4 worm cellular contexts compared by ENCODE assay signal in the genomic region with DNA sequence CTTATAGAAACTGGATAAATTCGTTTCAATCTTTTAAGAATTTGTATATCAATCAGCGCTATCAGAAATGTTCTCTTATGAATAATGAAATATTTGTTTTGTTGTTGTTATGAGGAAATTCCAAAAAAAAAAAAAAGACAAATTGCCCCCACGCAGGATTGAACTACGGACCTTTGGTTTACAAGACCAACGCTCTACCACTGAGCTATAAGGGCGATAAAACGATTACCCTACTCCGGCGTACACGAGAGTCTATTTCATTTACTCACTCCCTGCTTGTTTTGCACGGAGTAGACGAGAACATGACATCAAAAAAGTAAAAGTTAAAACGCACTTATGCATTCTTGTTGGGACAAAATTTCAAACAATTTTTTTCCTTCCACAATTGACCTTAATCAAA.
TF ChIP-seq lines count a peak whose summit lies in the region.

No protein-coding gene starts in this region.

TF ChIP-seq in whole organism, L2 larva, 48 proteins besides CTCF, POLR2A, EP300 and RAD21 (continues in another document):
- TF ChIP-seq sma-3 (GFP tag; optimal IDR thresholded peaks at IDR 0.05; lab: Kevin White, UChicago): peak; percentile 10
- peak; percentile 26 for TF ChIP-seq nhr-21 (tag; optimal IDR thresholded peaks at IDR 0.05; lab: Kevin White, UChicago)
- no peak for TF ChIP-seq aly-2 (tag; optimal IDR thresholded peaks at IDR 0.05; lab: Kevin White, UChicago)
- TF ChIP-seq sma-9 (GFP tag; optimal IDR thresholded peaks at IDR 0.05; lab: Kevin White, UChicago): peak; percentile 42
- TF ChIP-seq sma-9 (tag; optimal IDR thresholded peaks at IDR 0.05; lab: Kevin White, UChicago): no peak
- TF ChIP-seq elt-3 (tag; optimal IDR thresholded peaks at IDR 0.05; lab: Kevin White, UChicago): no peak
- TF ChIP-seq ztf-1 (GFP tag; conservative IDR thresholded peaks at IDR 0.05; lab: Robert Waterston, UW): no peak
- peak; percentile 25 for TF ChIP-seq fos-1 (tag; optimal IDR thresholded peaks at IDR 0.05; lab: Kevin White, UChicago)
- TF ChIP-seq R02D3.7 (tag; optimal IDR thresholded peaks at IDR 0.05; lab: Kevin White, UChicago): no peak
- peak; percentile 4 for TF ChIP-seq crh-2 (tag; optimal IDR thresholded peaks at IDR 0.05; lab: Kevin White, UChicago)
- TF ChIP-seq ztf-4 (tag; optimal IDR thresholded peaks at IDR 0.05; lab: Kevin White, UChicago): no peak
- TF ChIP-seq gmeb-1 (tag; optimal IDR thresholded peaks at IDR 0.05; lab: Kevin White, UChicago): no peak
- TF ChIP-seq nhr-23 (tag; optimal IDR thresholded peaks at IDR 0.05; lab: Kevin White, UChicago): no peak
- no peak for TF ChIP-seq elt-1 (tag; optimal IDR thresholded peaks at IDR 0.05; lab: Kevin White, UChicago)
- no peak for TF ChIP-seq C34F6.9 (tag; optimal IDR thresholded peaks at IDR 0.05; lab: Kevin White, UChicago)
- TF ChIP-seq nhr-11 (tag; optimal IDR thresholded peaks at IDR 0.05; lab: Kevin White, UChicago): no peak
- TF ChIP-seq nhr-10 (tag; optimal IDR thresholded peaks at IDR 0.05; lab: Kevin White, UChicago): no peak
- no peak for TF ChIP-seq alr-1 (tag; optimal IDR thresholded peaks at IDR 0.05; lab: Kevin White, UChicago)
- no peak for TF ChIP-seq blmp-1 (tag; optimal IDR thresholded peaks at IDR 0.05; lab: Kevin White, UChicago; ENCODE audit: insufficient read depth)
- no peak for TF ChIP-seq sem-4 (tag; optimal IDR thresholded peaks at IDR 0.05; lab: Kevin White, UChicago)
- TF ChIP-seq lin-11 (tag; optimal IDR thresholded peaks at IDR 0.05; lab: Kevin White, UChicago): no peak
- no peak for TF ChIP-seq nhr-237 (tag; optimal IDR thresholded peaks at IDR 0.05; lab: Kevin White, UChicago)
- TF ChIP-seq mab-5 (tag; optimal IDR thresholded peaks at IDR 0.05; lab: Kevin White, UChicago): no peak

TF ChIP-seq in whole organism, L4 larva, 104 proteins besides CTCF, POLR2A, EP300 and RAD21 (continues in another document):
- 0 out of 2 replicates have a peak, but pooled peaks have one; percentile 67 for TF ChIP-seq lin-29 (GFP tag; IDR thresholded peaks at IDR 0.05; lab: Robert Waterston, UW)
- peak; percentile 93 for TF ChIP-seq dmd-8 (GFP tag; IDR thresholded peaks at IDR 0.05; lab: Robert Waterston, UW)
- no peak for TF ChIP-seq nhr-28 (tag; optimal IDR thresholded peaks at IDR 0.05; lab: Kevin White, UChicago)
- TF ChIP-seq nhr-10 (tag; optimal IDR thresholded peaks at IDR 0.05; lab: Kevin White, UChicago): no peak
- TF ChIP-seq dmd-6 (GFP tag; IDR thresholded peaks at IDR 0.05; lab: Robert Waterston, UW): peak; percentile 54
- TF ChIP-seq ctbp-1 (GFP tag; IDR thresholded peaks at IDR 0.05; lab: Robert Waterston, UW): peak; percentile 85
- TF ChIP-seq spr-3 (GFP tag; optimal IDR thresholded peaks at IDR 0.05; lab: Kevin White, UChicago): no peak
- TF ChIP-seq pha-4 (GFP tag; IDR thresholded peaks at IDR 0.05; lab: Robert Waterston, UW): peak; percentile 92
- TF ChIP-seq pha-4 (tag; optimal IDR thresholded peaks at IDR 0.05; lab: Kevin White, UChicago): no peak
- no peak for TF ChIP-seq skn-1 (tag; optimal IDR thresholded peaks at IDR 0.05; lab: Kevin White, UChicago)
- no peak for TF ChIP-seq dve-1 (tag; optimal IDR thresholded peaks at IDR 0.05; lab: Kevin White, UChicago; ENCODE audit: insufficient read depth)
- TF ChIP-seq ceh-20 (GFP tag; IDR thresholded peaks at IDR 0.05; lab: Robert Waterston, UW): peak; percentile 18; the same call in 1 of the 2 replicates
- peak; percentile 21 for TF ChIP-seq unc-130 (GFP tag; optimal IDR thresholded peaks at IDR 0.05; lab: Kevin White, UChicago)
- peak; percentile 60 to 89; a peak in 3 of 4 replicates for TF ChIP-seq madf-5 (GFP tag; IDR thresholded peaks at IDR 0.05; lab: Robert Waterston, UW)
- TF ChIP-seq saeg-2 (GFP tag; IDR thresholded peaks at IDR 0.05; lab: Robert Waterston, UW): peak; percentile 56; the same call in 1 of the 2 replicates
- no peak for TF ChIP-seq mxl-3 (GFP tag; optimal IDR thresholded peaks at IDR 0.05; lab: Kevin White, UChicago)
- TF ChIP-seq vab-7 (GFP tag; IDR thresholded peaks at IDR 0.05; lab: Robert Waterston, UW): peak; percentile 84
- peak; percentile 56 for TF ChIP-seq rbr-2 (tag; optimal IDR thresholded peaks at IDR 0.05; lab: Kevin White, UChicago)
- TF ChIP-seq lir-3 (tag; optimal IDR thresholded peaks at IDR 0.05; lab: Kevin White, UChicago): peak; percentile 86
- TF ChIP-seq Y75B8A.6 (GFP tag; IDR thresholded peaks at IDR 0.05; lab: Robert Waterston, UW): peak; percentile 81; the same call in 1 of the 2 replicates
- peak; percentile 79 for TF ChIP-seq lin-1 (GFP tag; IDR thresholded peaks at IDR 0.05; lab: Robert Waterston, UW)
- no peak for TF ChIP-seq hlh-30 (tag; optimal IDR thresholded peaks at IDR 0.05; lab: Kevin White, UChicago; ENCODE audit: insufficient read depth)

TF ChIP-seq in whole organism, late embryonic, 69 proteins besides CTCF, POLR2A, EP300 and RAD21:
- TF ChIP-seq ztf-16 (tag; optimal IDR thresholded peaks at IDR 0.05; lab: Kevin White, UChicago): peak; percentile 2
- TF ChIP-seq elt-2 (tag; optimal IDR thresholded peaks at IDR 0.05; lab: Kevin White, UChicago): peak; percentile 33
- TF ChIP-seq che-1 (tag; optimal IDR thresholded peaks at IDR 0.05; lab: Kevin White, UChicago): peak; percentile 31
- TF ChIP-seq ttx-3 (tag; optimal IDR thresholded peaks at IDR 0.05; lab: Kevin White, UChicago): peak; percentile 34
- no peak for TF ChIP-seq pat-9 (tag; optimal IDR thresholded peaks at IDR 0.05; lab: Kevin White, UChicago)
- peak; percentile 41; the same call in 1 of the 2 replicates for TF ChIP-seq unc-3 (GFP tag; conservative IDR thresholded peaks at IDR 0.05; lab: Robert Waterston, UW)
- TF ChIP-seq unc-3 (tag; optimal IDR thresholded peaks at IDR 0.05; lab: Kevin White, UChicago): no peak
- TF ChIP-seq F13H6.1 (tag; optimal IDR thresholded peaks at IDR 0.05; lab: Kevin White, UChicago): no peak
- TF ChIP-seq unc-86 (tag; optimal IDR thresholded peaks at IDR 0.05; lab: Kevin White, UChicago): peak; percentile 10

TF ChIP-seq in whole organism, mixed stage, embryonic, 35 proteins besides CTCF, POLR2A, EP300 and RAD21:
- TF ChIP-seq ceh-83 (GFP tag; optimal IDR thresholded peaks at IDR 0.05; lab: Kevin White, UChicago): peak; percentile 8
- no peak for TF ChIP-seq flh-1 (GFP tag; optimal IDR thresholded peaks at IDR 0.05; lab: Kevin White, UChicago)
